Worm (Caenorhabditis elegans) whole organism, L3 larva: ENCODE measurements around the gene F43E2.6.

Experiments
- ama-1 ChIP-seq: fragments of 150-350 bp; optimal IDR thresholded peaks from 2 replicates; lab custom pipeline; 2018
- ceh-9 ChIP-seq: sonication (generic microtip); optimal IDR thresholded peaks from 2 replicates; lab custom pipeline; 2018; ENCODE audit warnings: missing biosample characterization, missing genetic modification characterization
- elt-1 ChIP-seq: fragments of 150-350 bp; optimal IDR thresholded peaks from 2 replicates; lab custom pipeline; 2014; ENCODE audit warnings: missing biosample characterization, missing genetic modification characterization
- nhr-11 ChIP-seq: fragments of 150-350 bp; optimal IDR thresholded peaks from 2 replicates; lab custom pipeline; 2014; ENCODE audit warnings: missing biosample characterization, missing genetic modification characterization
- nhr-23 ChIP-seq: fragments of 150-350 bp; optimal IDR thresholded peaks from 2 replicates; lab custom pipeline; 2014; ENCODE audit warnings: missing biosample characterization, missing genetic modification reagents, missing genetic modification characterization
- nhr-25 ChIP-seq: sonication (generic microtip); optimal IDR thresholded peaks from 2 replicates; lab custom pipeline; 2017; ENCODE audit warnings: missing biosample characterization, missing genetic modification characterization

- no peak for TF ChIP-seq ceh-9 (tag; lab: Kevin White, UChicago)
- no peak for TF ChIP-seq nhr-25 (tag; lab: Kevin White, UChicago)
- no peak for TF ChIP-seq nhr-23 (tag; lab: Kevin White, UChicago)
- TF ChIP-seq ama-1 (lab: Kevin White, UChicago): no peak
- TF ChIP-seq elt-1 (tag; lab: Kevin White, UChicago): no peak
- no peak for TF ChIP-seq nhr-11 (tag; lab: Kevin White, UChicago)
Observed at ce11 chrII:7408192-7408591, 39.5 kb upstream of the F43E2.6 start, which contains the start of gene srd-55.
